Worm (Caenorhabditis elegans) whole organism, L4 larva: ENCODE measurements around the gene C30B5.6.

Experiments
- D1046.2 ChIP-seq: fragments of 200-800 bp; sonication (Bioruptor generic); IDR thresholded peaks from 2 replicates; pipeline ENCODE4 v1.3.6; 2022; ENCODE audit warnings: missing genetic modification characterization, missing compliant biosample characterization
- F10B5.3 ChIP-seq: sonication (generic microtip); optimal IDR thresholded peaks from 2 replicates; lab custom pipeline; 2016; ENCODE audit warnings: mild to moderate bottlenecking, missing genetic modification characterization, missing compliant biosample characterization
- T26A8.4 ChIP-seq: fragments of 200-800 bp; sonication (Bioruptor generic); IDR thresholded peaks from 2 replicates; pipeline ENCODE4 v1.3.6; 2022; ENCODE audit warnings: missing genetic modification characterization, missing compliant biosample characterization
- Y105C5A.15 ChIP-seq: fragments of 200-800 bp; sonication (Bioruptor generic); IDR thresholded peaks from 2 replicates; pipeline ENCODE4 v1.3.6; 2022; ENCODE audit warnings: missing genetic modification characterization, missing compliant biosample characterization
- Y5F2A.4 ChIP-seq: fragments of 200-800 bp; sonication (Bioruptor generic); optimal IDR thresholded peaks from 2 replicates; lab custom pipeline; 2018; ENCODE audit warnings: mild to moderate bottlenecking, missing genetic modification characterization, missing compliant biosample characterization
- arid-1 ChIP-seq: fragments of 200-800 bp; sonication (Bioruptor generic); conservative IDR thresholded peaks from 2 replicates; pipeline ENCODE4 v1.3.6; 2022; ENCODE audit warnings: missing genetic modification reagents, missing genetic modification characterization, missing compliant biosample characterization
- attf-4 ChIP-seq: sonication (generic microtip); optimal IDR thresholded peaks from 3 replicates; lab custom pipeline; 2017; ENCODE audit warnings: missing biosample characterization, missing genetic modification characterization
- daf-16 ChIP-seq, 3 experiments: sonication (generic microtip); optimal IDR thresholded peaks; 2 replicates each; lab custom pipeline; 2016 to 2017; ENCODE audit warnings: missing genetic modification characterization in 3 of 3, missing genetic modification reagents in 3 of 3, mild to moderate bottlenecking in 2 of 3, missing compliant biosample characterization in 2 of 3, missing biosample characterization in 1 of 3, moderate library complexity in 1 of 3
- daf-19 ChIP-seq: fragments of 200-800 bp; sonication (Bioruptor generic); conservative IDR thresholded peaks from 2 replicates; pipeline ENCODE4 v1.3.6; 2022; ENCODE audit warnings: missing genetic modification characterization, missing compliant biosample characterization
- dmd-6 ChIP-seq: fragments of 200-800 bp; sonication (Bioruptor generic); IDR thresholded peaks from 2 replicates; pipeline ENCODE4 v1.3.6; 2022; ENCODE audit warnings: missing genetic modification reagents, missing genetic modification characterization, missing compliant biosample characterization
- dmd-8 ChIP-seq: fragments of 200-800 bp; sonication (Bioruptor generic); IDR thresholded peaks from 2 replicates; pipeline ENCODE4 v1.3.6; 2022; ENCODE audit warnings: missing genetic modification characterization, missing compliant biosample characterization
- dpl-1 ChIP-seq: fragments of 150-350 bp; optimal IDR thresholded peaks from 2 replicates; lab custom pipeline; 2014; ENCODE audit warnings: missing biosample characterization, missing genetic modification reagents, missing genetic modification characterization
- dve-1 ChIP-seq: sonication (generic microtip); optimal IDR thresholded peaks from 2 replicates; lab custom pipeline; 2017; ENCODE audit warnings: antibody characterized with exemption, mild to moderate bottlenecking, missing genetic modification characterization, missing compliant biosample characterization; ENCODE audit not compliant: insufficient read depth
- hlh-11 ChIP-seq: fragments of 200-800 bp; sonication (Bioruptor generic); optimal IDR thresholded peaks from 2 replicates; lab custom pipeline; 2018; ENCODE audit warnings: mild to moderate bottlenecking, missing genetic modification characterization, missing compliant biosample characterization
- hlh-30 ChIP-seq: sonication (generic microtip); optimal IDR thresholded peaks from 2 replicates; lab custom pipeline; 2017; ENCODE audit warnings: antibody characterized with exemption, mild to moderate bottlenecking, missing genetic modification characterization, missing compliant biosample characterization; ENCODE audit not compliant: insufficient read depth
- hmg-1.1 ChIP-seq: fragments of 200-800 bp; sonication (Bioruptor generic); IDR thresholded peaks from 2 replicates; pipeline ENCODE4 v1.3.6; 2022; ENCODE audit warnings: missing genetic modification reagents, missing genetic modification characterization, missing compliant biosample characterization
- lim-7 ChIP-seq: fragments of 200-800 bp; sonication (Bioruptor generic); IDR thresholded peaks from 2 replicates; pipeline ENCODE4 v1.3.6; 2022; ENCODE audit warnings: missing genetic modification characterization, missing compliant biosample characterization
- lsy-2 ChIP-seq, 2 experiments: fragments of 150-350 bp in 1 of 2; sonication (generic microtip) in 1 of 2; optimal IDR thresholded peaks; 2 replicates each; lab custom pipeline; 2014 to 2017; ENCODE audit warnings: missing biosample characterization in 2 of 2, missing genetic modification characterization in 2 of 2
- mdt-29 ChIP-seq: fragments of 200-800 bp; sonication (Bioruptor generic); IDR thresholded peaks from 2 replicates; pipeline ENCODE4 v1.3.6; 2022; ENCODE audit warnings: missing genetic modification reagents, missing genetic modification characterization, missing compliant biosample characterization
- mes-2 ChIP-seq: sonication (generic microtip); optimal IDR thresholded peaks from 2 replicates; lab custom pipeline; 2016; ENCODE audit warnings: missing genotype, mild to moderate bottlenecking, missing genetic modification characterization, missing compliant biosample characterization; ENCODE audit not compliant: poor library complexity, severe bottlenecking
- mxl-2 ChIP-seq: fragments of 200-800 bp; sonication (Bioruptor generic); conservative IDR thresholded peaks from 2 replicates; pipeline ENCODE4 v1.3.6; 2022; ENCODE audit warnings: missing genetic modification reagents, missing genetic modification characterization, missing compliant biosample characterization
- nhr-10 ChIP-seq: fragments of 150-350 bp; optimal IDR thresholded peaks from 2 replicates; lab custom pipeline; 2014; ENCODE audit warnings: missing biosample characterization, missing genetic modification characterization
- nhr-28 ChIP-seq: fragments of 150-350 bp; optimal IDR thresholded peaks from 2 replicates; lab custom pipeline; 2014; ENCODE audit warnings: missing biosample characterization, missing genetic modification characterization
- nhr-6 ChIP-seq: fragments of 150-350 bp; optimal IDR thresholded peaks from 2 replicates; lab custom pipeline; 2014; ENCODE audit warnings: missing biosample characterization, missing genetic modification characterization
- nhr-77 ChIP-seq: fragments of 150-350 bp; optimal IDR thresholded peaks from 2 replicates; lab custom pipeline; 2014; ENCODE audit warnings: missing biosample characterization, missing genetic modification characterization
- pqm-1 ChIP-seq: sonication (generic microtip); optimal IDR thresholded peaks from 2 replicates; lab custom pipeline; 2017; ENCODE audit warnings: missing biosample characterization, missing genetic modification characterization
- rbr-2 ChIP-seq: sonication (generic microtip); optimal IDR thresholded peaks from 2 replicates; lab custom pipeline; 2016; ENCODE audit warnings: missing genotype, missing genetic modification characterization, missing compliant biosample characterization
- saeg-2 ChIP-seq: fragments of 200-800 bp; sonication (Bioruptor generic); IDR thresholded peaks from 2 replicates; pipeline ENCODE4 v1.3.6; 2022; ENCODE audit warnings: missing genetic modification reagents, missing genetic modification characterization, missing compliant biosample characterization
- snpc-1.2 ChIP-seq: fragments of 200-800 bp; sonication (Bioruptor generic); IDR thresholded peaks from 2 replicates; pipeline ENCODE4 v1.3.6; 2022; ENCODE audit warnings: missing genetic modification reagents, missing genetic modification characterization, missing compliant biosample characterization
- snpc-4 ChIP-seq: fragments of 150-350 bp; optimal IDR thresholded peaks from 2 replicates; lab custom pipeline; 2014; ENCODE audit warnings: missing biosample characterization, missing genetic modification characterization
- tag-97 ChIP-seq: fragments of 200-800 bp; sonication (Bioruptor generic); IDR thresholded peaks from 2 replicates; pipeline ENCODE4 v1.3.6; 2022; ENCODE audit warnings: missing genetic modification characterization, missing compliant biosample characterization
- unc-130 ChIP-seq: sonication (generic microtip); optimal IDR thresholded peaks from 2 replicates; lab custom pipeline; 2016; ENCODE audit warnings: missing genetic modification reagents, missing genetic modification characterization, missing compliant biosample characterization
- unc-62 ChIP-seq, 3 experiments: fragments of 150-350 bp in 1 of 3; sonication (generic microtip); optimal IDR thresholded peaks in 2 of 3; peaks in 1 of 3; 1 replicate in 1 of 3; 2 replicates in 2 of 3; lab custom pipeline; 2014 to 2017; ENCODE audit warnings: missing biosample characterization in 3 of 3, missing genetic modification characterization in 3 of 3, missing genetic modification reagents in 3 of 3, missing genotype in 1 of 3
- zag-1 ChIP-seq: fragments of 150-350 bp; optimal IDR thresholded peaks from 2 replicates; lab custom pipeline; 2014; ENCODE audit warnings: missing biosample characterization, missing genetic modification characterization

The C30B5.6 gene

DNA sequence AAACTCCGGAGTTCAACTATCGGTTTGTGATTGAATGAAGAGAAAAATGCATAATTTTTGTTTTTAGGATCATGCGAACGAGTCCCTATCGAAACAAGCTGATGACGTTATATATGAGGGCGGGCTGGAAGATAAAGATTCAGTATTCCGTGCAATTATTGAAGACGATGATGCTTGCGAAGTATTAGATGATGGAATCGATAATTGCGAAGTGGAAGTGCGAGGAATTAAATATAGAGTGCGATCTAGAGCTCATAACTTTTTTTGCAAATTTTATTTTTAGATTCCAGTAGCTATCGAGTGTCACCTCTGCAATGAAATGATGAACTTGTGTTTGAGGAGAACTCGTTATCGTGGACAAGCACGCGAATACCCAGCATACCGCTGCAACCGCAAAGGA, 23.4 kb downstream of the C30B5.6 start:
- TF ChIP-seq dve-1 (tag; lab: Kevin White, UChicago) (no peak), zag-1 (tag; lab: Kevin White, UChicago) (no peak), pqm-1 (no peak), T26A8.4 (no peak), D1046.2 (GFP tag; lab: Robert Waterston, UW) (no peak), daf-16 (GFP tag; optimal IDR thresholded peaks at IDR 0.05; lab: Kevin White, UChicago) (no peak), daf-16 (tag; optimal IDR thresholded peaks at IDR 0.05; lab: Kevin White, UChicago) (no peak)
- TF ChIP-seq, all 104 proteins: peak for 0

ce11 chrII:6198468-6198867, 24.0 kb downstream of the C30B5.6 start, which contains the start of gene szy-4:
Gene szy-4, plus strand, starts transcription at chrII:6198696.
- TF ChIP-seq unc-130 (GFP tag; lab: Kevin White, UChicago) (peak; percentile 34), lsy-2 (tag; optimal IDR thresholded peaks at IDR 0.05; lab: Kevin White, UChicago) (no peak), nhr-6 (tag; lab: Kevin White, UChicago) (no peak), daf-19 (no peak), lim-7 (GFP tag; lab: Robert Waterston, UW) (no peak)
- TF ChIP-seq, all 104 proteins: peak for 1

DNA sequence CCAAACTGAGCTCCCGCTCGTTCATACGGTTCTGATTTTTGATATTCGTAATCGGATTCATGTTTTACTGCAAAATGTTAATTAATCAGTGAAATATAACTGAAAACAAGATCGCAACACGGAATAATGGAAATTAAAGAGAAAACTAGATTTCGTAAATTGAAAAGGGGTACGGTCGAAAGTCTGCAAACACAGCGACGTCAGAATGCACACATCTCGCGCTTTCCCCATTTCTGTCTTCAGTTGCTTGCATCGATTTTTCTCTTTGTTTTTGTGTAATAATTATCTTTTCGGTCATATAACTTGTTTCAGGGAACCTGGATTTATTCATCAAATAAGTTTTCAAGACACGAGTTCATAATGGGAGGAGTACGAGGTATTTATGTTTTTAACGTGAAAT, 25.6 kb downstream of the C30B5.6 start, which contains the start of the genes rbmx-2 and C30B5.2:
Gene rbmx-2, minus strand, starts transcription at position 74 of the 400 bp plus-strand sequence.
Gene C30B5.2, plus strand, starts transcription at position 306 of the 400 bp plus-strand sequence.
- no peak for TF ChIP-seq mdt-29
- no peak for TF ChIP-seq D1046.2 (GFP tag; lab: Robert Waterston, UW)
- peak in 1 of 2 experiments; percentile 89 for TF ChIP-seq unc-62 (GFP tag; optimal IDR thresholded peaks at IDR 0.05 in 1 of 2; lab: Kevin White, UChicago)
- no peak for TF ChIP-seq unc-62 (tag; optimal IDR thresholded peaks at IDR 0.05; lab: Kevin White, UChicago)
- peak; percentile 86 for TF ChIP-seq hlh-30 (tag; lab: Kevin White, UChicago)
- TF ChIP-seq F10B5.3 (tag; lab: Kevin White, UChicago), result no peak
- TF ChIP-seq Y5F2A.4 (GFP tag; lab: Kevin White, UChicago), result no peak
- no peak for TF ChIP-seq nhr-77 (tag; lab: Kevin White, UChicago)
- TF ChIP-seq mes-2, result peak; percentile 88
- peak; percentile 47; the same call in 1 of the 2 replicates for TF ChIP-seq arid-1 (GFP tag; lab: Robert Waterston, UW)
- no peak for TF ChIP-seq nhr-28 (tag; lab: Kevin White, UChicago)
- peak; percentile 24; the same call in 1 of the 2 replicates for TF ChIP-seq dmd-6 (GFP tag; lab: Robert Waterston, UW)
- no peak for TF ChIP-seq hlh-11 (tag; lab: Kevin White, UChicago)
- no peak for TF ChIP-seq mxl-2 (GFP tag; lab: Robert Waterston, UW)
- TF ChIP-seq daf-19, result no peak
- TF ChIP-seq saeg-2 (GFP tag; lab: Robert Waterston, UW), result no peak
- TF ChIP-seq lim-7 (GFP tag; lab: Robert Waterston, UW), result no peak
- no peak for TF ChIP-seq T26A8.4
- no peak for TF ChIP-seq pqm-1
- TF ChIP-seq rbr-2 (tag; lab: Kevin White, UChicago), result peak; percentile 1
- no peak for TF ChIP-seq zag-1 (tag; lab: Kevin White, UChicago)
- TF ChIP-seq dmd-8 (GFP tag; lab: Robert Waterston, UW), result no peak
- TF ChIP-seq nhr-6 (tag; lab: Kevin White, UChicago), result peak; percentile 12
- TF ChIP-seq tag-97 (GFP tag; lab: Robert Waterston, UW), result no peak
- TF ChIP-seq lsy-2 (tag; optimal IDR thresholded peaks at IDR 0.05; lab: Kevin White, UChicago), result peak in 1 of 2 experiments; percentile 93
- TF ChIP-seq snpc-1.2 (GFP tag; lab: Robert Waterston, UW), result no peak
- no peak for TF ChIP-seq Y105C5A.15 (GFP tag; lab: Robert Waterston, UW)
- no peak for TF ChIP-seq hmg-1.1 (GFP tag; lab: Robert Waterston, UW)
- TF ChIP-seq dpl-1 (GFP tag; lab: Kevin White, UChicago), result peak; percentile 60
- no peak for TF ChIP-seq attf-4 (tag; lab: Kevin White, UChicago)
- no peak for TF ChIP-seq snpc-4 (tag; lab: Kevin White, UChicago)
- no peak for TF ChIP-seq nhr-10 (tag; lab: Kevin White, UChicago)
